Worm (Caenorhabditis elegans): Measurements from ENCODE around the gene vig-1.

Gene vig-1

ce11 chrII:1344524-1345119, 23.8 kb downstream of the vig-1 start:
- TF ChIP-seq ccch-3 (GFP tag; optimal IDR thresholded peaks at IDR 0.05) = no peak
- TF ChIP-seq cebp-1 (GFP tag; IDR thresholded peaks at IDR 0.05) = peak; percentile 75
- peak; percentile 95 for TF ChIP-seq cebp-1 (tag; optimal IDR thresholded peaks at IDR 0.05)

- TF ChIP-seq nhr-80 (tag; optimal IDR thresholded peaks at IDR 0.05) = peak; percentile 11
- no peak for TF ChIP-seq ZK185.1 (tag; optimal IDR thresholded peaks at IDR 0.05; ENCODE audit: poor library complexity, severe bottlenecking)
- TF ChIP-seq egl-44 (GFP tag; IDR thresholded peaks at IDR 0.05) = no peak
- TF ChIP-seq lsl-1 (GFP tag; optimal IDR thresholded peaks at IDR 0.05) = no peak
- no peak for TF ChIP-seq rcor-1 (GFP tag; IDR thresholded peaks at IDR 0.05)
- TF ChIP-seq somi-1 (GFP tag; optimal IDR thresholded peaks at IDR 0.05) = no peak
Measured at ce11 chrII:1355480-1355879, 34.6 kb downstream of the vig-1 start, which contains the start of gene C13A10.1. TSS of gene C13A10.1 (minus strand) at chrII:1355649.

ce11 chrII:1357262-1357661, 36.4 kb downstream of the vig-1 start:
- no peak for TF ChIP-seq Y79H2A.3 (GFP tag; conservative IDR thresholded peaks at IDR 0.05)
- no peak for TF ChIP-seq F23B12.7 (tag; optimal IDR thresholded peaks at IDR 0.05; ENCODE audit: insufficient read depth)
- TF ChIP-seq B0035.1 (tag; optimal IDR thresholded peaks at IDR 0.05) = no peak
- no peak for TF ChIP-seq C06A6.2 (GFP tag; conservative IDR thresholded peaks at IDR 0.05)
- TF ChIP-seq nhr-27 (tag; optimal IDR thresholded peaks at IDR 0.05) = no peak
- TF ChIP-seq lin-54 (GFP tag; optimal IDR thresholded peaks at IDR 0.05) = no peak
- TF ChIP-seq egrh-3 (GFP tag; IDR thresholded peaks at IDR 0.05) = no peak

DNA sequence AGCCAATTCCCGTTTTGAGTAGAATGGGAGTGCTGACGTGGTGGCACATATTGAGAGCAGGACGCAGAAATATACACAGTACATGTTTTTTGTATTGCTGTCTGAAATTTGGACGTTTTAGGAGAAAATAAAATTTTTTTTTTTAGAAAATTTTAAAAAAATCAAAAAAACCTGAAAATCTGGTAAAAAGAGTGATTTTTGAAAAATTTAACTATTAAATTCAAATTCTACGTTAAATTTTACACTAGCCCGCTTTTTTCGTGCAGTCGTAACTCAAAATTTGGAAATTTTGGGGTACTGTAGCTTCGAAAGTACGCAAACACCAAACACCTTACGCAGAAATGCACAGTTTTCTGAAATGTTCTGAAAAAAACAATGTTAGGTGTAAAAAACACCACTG, 37.1 kb downstream of the vig-1 start, which contains the start of gene C13A10.2:
TSS of gene C13A10.2 (minus strand) at position 101 of the 400 bp plus-strand sequence.
- TF ChIP-seq lsl-1 (GFP tag; optimal IDR thresholded peaks at IDR 0.05) = peak; percentile 28
- no peak for TF ChIP-seq nhr-90 (tag; optimal IDR thresholded peaks at IDR 0.05)

DNA sequence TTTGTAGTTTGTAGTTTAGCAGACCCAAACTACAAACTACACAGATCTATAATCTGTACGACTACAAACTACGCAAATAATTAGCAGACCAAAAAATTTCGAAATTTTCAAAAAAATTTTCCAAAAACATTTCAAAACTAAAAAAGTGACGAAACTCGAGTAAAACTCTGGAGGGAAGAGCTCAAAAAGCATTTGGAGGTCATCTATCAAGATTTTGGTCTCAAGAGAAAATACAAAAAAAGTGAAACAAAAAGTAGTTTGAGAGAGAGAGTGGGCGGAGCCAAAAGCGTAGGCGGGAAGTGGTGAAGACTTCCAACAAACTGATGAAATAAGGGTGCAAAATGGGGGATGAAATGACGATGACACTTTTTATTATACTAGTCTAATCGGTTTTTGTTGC, 39.4 kb downstream of the vig-1 start:
- TF ChIP-seq atf-7 (tag; optimal IDR thresholded peaks at IDR 0.05) = no peak
- TF ChIP-seq F57A8.1 (GFP tag; optimal IDR thresholded peaks at IDR 0.05) = no peak
- no peak for TF ChIP-seq F52B5.7 (tag; optimal IDR thresholded peaks at IDR 0.05)
- TF ChIP-seq nhr-179 (tag; optimal IDR thresholded peaks at IDR 0.05) = no peak
- TF ChIP-seq Y79H2A.3 (GFP tag; conservative IDR thresholded peaks at IDR 0.05) = no peak
- TF ChIP-seq Y56A3A.18 (GFP tag; IDR thresholded peaks at IDR 0.05) = no peak
- TF ChIP-seq ceh-91 (GFP tag; IDR thresholded peaks at IDR 0.05) = no peak

ce11 chrII:1362423-1362822, 41.6 kb downstream of the vig-1 start:
- TF ChIP-seq tbp1 (GFP tag; optimal IDR thresholded peaks at IDR 0.05) (peak; percentile 51), K12H6.12 (tag; optimal IDR thresholded peaks at IDR 0.05) (no peak), rpc-1 (optimal IDR thresholded peaks at IDR 0.05) (peak; percentile 26), rpc-1 (tag; optimal IDR thresholded peaks at IDR 0.05) (peak; percentile 60)

ce11 chrII:1365985-1366384, 45.1 kb downstream of the vig-1 start:
- no peak for TF ChIP-seq ceh-100 (GFP tag; IDR thresholded peaks at IDR 0.05)
- no peak for TF ChIP-seq ceh-79 (tag; optimal IDR thresholded peaks at IDR 0.05)
- TF ChIP-seq nfya-2 (GFP tag; IDR thresholded peaks at IDR 0.05) = no peak
- no peak for TF ChIP-seq F33H1.4 (GFP tag; IDR thresholded peaks at IDR 0.05)
- no peak for TF ChIP-seq rcor-1 (GFP tag; IDR thresholded peaks at IDR 0.05)
- peak; percentile 29 for TF ChIP-seq B0261.1 (tag; optimal IDR thresholded peaks at IDR 0.05)
- peak; percentile 19 for TF ChIP-seq rpc-1 (optimal IDR thresholded peaks at IDR 0.05)
- TF ChIP-seq rpc-1 (tag; optimal IDR thresholded peaks at IDR 0.05) = peak; percentile 61
- peak; percentile 69 for TF ChIP-seq tbp1 (GFP tag; optimal IDR thresholded peaks at IDR 0.05)

Measured in whole organism, young adult.